Worm (Caenorhabditis elegans): ENCODE measurements around the gene F59E12.3.

F59E12.3 gene

ce11 chrII:5667540-5667939, 29.4 kb downstream of the F59E12.3 start:
- TF ChIP-seq F37D6.2 (tag; optimal IDR thresholded peaks at IDR 0.05) (no peak), nhr-76 (tag; optimal IDR thresholded peaks at IDR 0.05) (no peak), F49E8.2 (tag; optimal IDR thresholded peaks at IDR 0.05; ENCODE audit: borderline replicate concordance) (no peak), duxl-1 (tag; optimal IDR thresholded peaks at IDR 0.05; ENCODE audit: poor library complexity) (no peak), ceh-44 (GFP tag; IDR thresholded peaks at IDR 0.05) (no peak), nhr-41 (GFP tag; IDR thresholded peaks at IDR 0.05) (no peak), hmg-1.1 (GFP tag; IDR thresholded peaks at IDR 0.05) (no peak)

DNA sequence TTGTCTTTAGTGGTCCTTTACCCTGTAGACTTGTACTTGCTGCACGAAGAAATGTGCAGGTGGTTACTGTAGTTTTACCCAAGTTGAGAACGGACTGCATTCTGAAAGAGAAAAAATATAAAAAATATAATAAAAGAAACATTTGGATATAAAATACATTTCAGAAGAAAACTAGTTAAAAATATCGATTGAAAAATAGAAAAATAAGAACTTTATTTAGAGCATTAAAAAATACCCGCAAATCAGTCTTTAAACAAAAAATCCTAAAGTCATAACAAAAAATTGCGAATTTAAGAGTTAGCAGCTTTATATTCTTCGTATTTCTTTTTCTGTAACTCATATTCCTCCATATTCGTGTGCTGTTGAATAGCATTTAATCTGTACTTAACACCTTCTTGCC, 30.7 kb downstream of the F59E12.3 start, which contains the start of gene C25H3.7:
C25H3.7 (minus strand) TSS at position 101 of the 400 bp plus-strand sequence.
- TF ChIP-seq aha-1 (tag) (peak; percentile 50), lir-3 (tag; optimal IDR thresholded peaks at IDR 0.05) (no peak), nhr-111 (GFP tag; optimal IDR thresholded peaks at IDR 0.05) (no peak)

DNA sequence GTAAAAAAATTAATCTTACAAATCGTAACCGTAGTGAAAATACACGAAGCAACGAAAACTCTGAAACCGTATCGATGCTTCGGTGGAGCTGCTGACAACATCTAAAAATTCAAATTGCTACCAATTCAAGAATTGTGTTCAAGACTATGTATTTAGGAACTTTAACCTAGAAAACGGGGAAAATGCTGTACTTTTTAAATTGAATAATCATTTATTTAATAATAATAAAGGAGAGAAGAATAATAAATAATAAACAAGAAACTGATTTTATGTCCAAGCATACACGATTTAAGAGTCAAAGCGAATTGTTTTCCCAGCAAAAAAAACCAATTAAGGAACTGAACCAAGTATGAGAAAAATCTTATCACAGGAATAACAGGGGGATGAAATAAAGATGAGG, 31.4 kb downstream of the F59E12.3 start, which contains the start of gene C25H3.17:
C25H3.17 (minus strand) TSS at position 101 of the 400 bp plus-strand sequence.
- no peak for TF ChIP-seq nhr-10 (tag; optimal IDR thresholded peaks at IDR 0.05)
- TF ChIP-seq fos-1 (tag; optimal IDR thresholded peaks at IDR 0.05): no peak
- no peak for TF ChIP-seq saeg-2 (GFP tag; IDR thresholded peaks at IDR 0.05)
- TF ChIP-seq nhr-25 (tag; optimal IDR thresholded peaks at IDR 0.05; ENCODE audit: borderline replicate concordance, insufficient read depth): no peak
- TF ChIP-seq ceh-44 (GFP tag; IDR thresholded peaks at IDR 0.05): no peak
- TF ChIP-seq nhr-28 (tag; optimal IDR thresholded peaks at IDR 0.05): no peak

DNA sequence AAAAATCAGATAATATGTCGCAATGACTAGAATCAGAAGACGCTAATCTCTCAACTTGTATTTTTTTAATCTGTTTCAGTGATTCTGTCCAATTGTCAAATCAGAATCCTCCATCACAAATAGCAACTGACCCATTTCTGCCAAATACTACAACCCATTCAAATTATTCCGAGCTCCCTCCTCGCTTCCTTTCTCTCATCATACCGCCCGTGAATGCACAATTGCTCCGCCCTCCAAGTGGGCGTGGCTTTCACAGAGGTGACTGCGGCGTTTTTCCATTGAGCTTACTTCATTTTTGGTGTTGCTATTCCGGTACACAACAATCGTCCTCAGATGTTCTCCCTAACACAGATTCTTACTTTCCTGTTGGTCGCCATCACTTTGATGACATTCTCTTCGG, 42.5 kb downstream of the F59E12.3 start, which contains the start of gene flp-27:
flp-27 (plus strand) TSS at position 301 of the 400 bp plus-strand sequence.
- no peak for TF ChIP-seq dmd-8 (GFP tag; IDR thresholded peaks at IDR 0.05)

ce11 chrII:5688959-5689358, 50.8 kb downstream of the F59E12.3 start, which contains the start of gene C25H3.11:
C25H3.11 (minus strand) TSS chrII:5689040.
- TF ChIP-seq ama-1 (optimal IDR thresholded peaks at IDR 0.05): peak; percentile 53
- no peak for TF ChIP-seq daf-16 (GFP tag; optimal IDR thresholded peaks at IDR 0.05)
- peak; percentile 66 for TF ChIP-seq daf-16 (tag; optimal IDR thresholded peaks at IDR 0.05)
- 0 out of 2 replicates have a peak, but pooled peaks have one; percentile 15 for TF ChIP-seq T26A8.4 (GFP tag; IDR thresholded peaks at IDR 0.05)
- no peak for TF ChIP-seq zfp-2 (tag; optimal IDR thresholded peaks at IDR 0.05)
- 0 out of 2 replicates have a peak, but pooled peaks have one; percentile 10 for TF ChIP-seq Y75B8A.6 (GFP tag; IDR thresholded peaks at IDR 0.05)
- peak; percentile 64 for TF ChIP-seq mes-2 (tag; optimal IDR thresholded peaks at IDR 0.05; ENCODE audit: poor library complexity, severe bottlenecking)
- TF ChIP-seq ztf-7 (tag; optimal IDR thresholded peaks at IDR 0.05): no peak
- peak; percentile 86 for TF ChIP-seq hlh-30 (tag; optimal IDR thresholded peaks at IDR 0.05; ENCODE audit: insufficient read depth)
- no peak for TF ChIP-seq lim-7 (GFP tag; IDR thresholded peaks at IDR 0.05)
- peak; percentile 20; the same call in 1 of the 2 replicates for TF ChIP-seq vab-7 (GFP tag; IDR thresholded peaks at IDR 0.05)
- TF ChIP-seq snpc-1.2 (GFP tag; IDR thresholded peaks at IDR 0.05): no peak
- TF ChIP-seq D1046.2 (GFP tag; IDR thresholded peaks at IDR 0.05): no peak
- peak; percentile 78 for TF ChIP-seq hlh-11 (tag; optimal IDR thresholded peaks at IDR 0.05)
- 0 out of 2 replicates have a peak, but pooled peaks have one; percentile 55 for TF ChIP-seq egl-43 (GFP tag; IDR thresholded peaks at IDR 0.05)
- TF ChIP-seq ceh-28 (tag; optimal IDR thresholded peaks at IDR 0.05): no peak
- 0 out of 2 replicates have a peak, but pooled peaks have one; percentile 32 for TF ChIP-seq php-3 (GFP tag; IDR thresholded peaks at IDR 0.05)
- TF ChIP-seq dmd-6 (GFP tag; IDR thresholded peaks at IDR 0.05): peak; percentile 49; the same call in 1 of the 2 replicates
- TF ChIP-seq cey-2 (tag; optimal IDR thresholded peaks at IDR 0.05; ENCODE audit: borderline replicate concordance, insufficient read depth): no peak
- TF ChIP-seq nhr-111 (GFP tag; optimal IDR thresholded peaks at IDR 0.05): no peak
- TF ChIP-seq arid-1 (GFP tag; conservative IDR thresholded peaks at IDR 0.05): 0 out of 2 replicates have a peak, but pooled peaks have one; percentile 24
- no peak for TF ChIP-seq nhr-237 (tag; optimal IDR thresholded peaks at IDR 0.05)
- no peak for TF ChIP-seq gei-8 (GFP tag; optimal IDR thresholded peaks at IDR 0.05)
- peak; percentile 49 for TF ChIP-seq nhr-28 (tag; optimal IDR thresholded peaks at IDR 0.05)
- peak; percentile 49 for TF ChIP-seq dve-1 (tag; optimal IDR thresholded peaks at IDR 0.05; ENCODE audit: insufficient read depth)
- peak; percentile 28 for TF ChIP-seq spr-1 (tag; optimal IDR thresholded peaks at IDR 0.05)
- TF ChIP-seq mxl-3 (GFP tag; optimal IDR thresholded peaks at IDR 0.05): peak; percentile 54
- 0 out of 2 replicates have a peak, but pooled peaks have one; percentile 45 for TF ChIP-seq F44E2.7 (GFP tag; IDR thresholded peaks at IDR 0.05)
- no peak for TF ChIP-seq set-16 (GFP tag; IDR thresholded peaks at IDR 0.05)
